Worm (Caenorhabditis elegans) whole organism, midembryonic: ENCODE results near the gene K10C2.7.

Experiments used
- klf-2 ChIP-seq: fragments of 200-800 bp; sonication (Bioruptor generic); conservative IDR thresholded peaks from 2 replicates; pipeline ENCODE4 v1.3.6; 2022; ENCODE audit warnings: missing genetic modification reagents, missing genetic modification characterization, missing compliant biosample characterization
- tab-1 ChIP-seq: fragments of 200-800 bp; sonication (Bioruptor generic); IDR thresholded peaks from 2 replicates; pipeline ENCODE4 v1.3.6; 2022; ENCODE audit warnings: missing genetic modification characterization, missing compliant biosample characterization
- ztf-23 ChIP-seq: fragments of 200-800 bp; sonication (Bioruptor generic); IDR thresholded peaks from 2 replicates; pipeline ENCODE4 v1.3.6; 2022; ENCODE audit warnings: missing genetic modification reagents, missing genetic modification characterization, missing compliant biosample characterization

ce11 chrX:6435812-6436211, 7.5 kb downstream of the K10C2.7 start:
- TF ChIP-seq tab-1: no peak
- TF ChIP-seq klf-2 (GFP tag; lab: Robert Waterston, UW): no peak
- TF ChIP-seq ztf-23 (GFP tag; lab: Robert Waterston, UW): no peak
